Fruit fly (Drosophila melanogaster) whole organism, prepupa: ENCODE measurements around the gene Pez.

Experiments used
- CG8319 ChIP-seq: fragments of 200-800 bp; sonication (Bioruptor generic); optimal IDR thresholded peaks from 3 replicates; lab custom pipeline; 2016; ENCODE audit warnings: missing biosample characterization, missing genetic modification characterization
- Gug ChIP-seq: fragments of 200-800 bp; sonication (Bioruptor generic); IDR thresholded peaks from 2 replicates; pipeline ENCODE4 v1.3.6; 2022; ENCODE audit warnings: missing biosample characterization, missing genetic modification characterization
- Sox15 ChIP-seq: fragments of 200-800 bp; sonication (Bioruptor generic); optimal IDR thresholded peaks from 3 replicates; lab custom pipeline; 2016; ENCODE audit warnings: missing biosample characterization, missing genetic modification characterization
- spab ChIP-seq: fragments of 200-800 bp; sonication (Bioruptor generic); optimal IDR thresholded peaks from 2 replicates; lab custom pipeline; 2017; ENCODE audit warnings: missing biosample characterization, mild to moderate bottlenecking, missing genetic modification characterization, missing genetic modification reagents

DNA sequence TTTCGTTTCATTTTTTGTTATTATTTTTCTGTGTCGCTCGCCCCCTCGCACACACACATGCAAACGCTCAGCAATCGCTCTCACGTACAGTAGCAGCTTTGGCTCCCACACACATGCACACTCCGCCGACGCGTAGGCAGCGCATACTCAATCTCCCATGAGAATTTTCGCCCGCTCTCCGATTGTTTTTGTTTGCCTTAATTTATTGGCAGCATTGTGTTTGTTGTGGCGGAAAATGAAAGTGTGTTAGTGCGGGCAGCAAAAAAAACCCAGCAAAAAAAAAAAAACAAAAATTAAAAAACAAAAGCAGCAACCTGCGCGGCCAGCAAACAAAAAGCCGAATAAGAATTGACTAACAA, 14.1 kb downstream of the Pez start:
- TF ChIP-seq Sox15 (no peak), Gug (GFP tag; lab: Robert Waterston, UW) (peak; percentile 79), spab (GFP tag; lab: Kevin White, UChicago) (no peak), CG8319 (GFP tag; lab: Kevin White, UChicago) (no peak)
